Worm (Caenorhabditis elegans): Measurements from ENCODE around the gene B0244.9.

The B0244.9 gene

DNA sequence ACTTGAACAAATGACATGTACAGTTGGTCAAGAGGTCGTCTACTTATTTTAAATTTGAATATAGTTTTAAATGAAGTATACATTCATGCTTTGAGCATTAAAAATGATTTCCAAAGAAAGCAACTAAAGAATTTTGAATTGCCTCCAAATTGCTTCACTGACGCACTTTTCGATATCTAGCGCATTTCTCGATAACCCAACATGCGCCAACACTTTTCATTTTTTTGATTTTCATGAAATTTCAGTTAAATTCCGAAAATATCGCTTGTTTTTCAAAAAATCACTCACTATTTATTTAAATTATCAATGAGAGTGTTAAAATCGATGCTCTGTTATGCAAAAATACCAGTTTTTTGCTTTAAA lies 11.0 kb downstream of the B0244.9 start (continued):
- TF ChIP-seq attf-4 (tag; optimal IDR thresholded peaks at IDR 0.05) (no peak), mdl-1 (tag; optimal IDR thresholded peaks at IDR 0.05) (no peak), saeg-2 (GFP tag; IDR thresholded peaks at IDR 0.05) (no peak), dve-1 (tag; optimal IDR thresholded peaks at IDR 0.05; ENCODE audit: insufficient read depth) (no peak), nhr-102 (tag; optimal IDR thresholded peaks at IDR 0.05) (no peak), snpc-4 (tag; optimal IDR thresholded peaks at IDR 0.05) (no peak), hlh-11 (tag; optimal IDR thresholded peaks at IDR 0.05) (no peak), nhr-28 (tag; optimal IDR thresholded peaks at IDR 0.05) (no peak), pqm-1 (tag; optimal IDR thresholded peaks at IDR 0.05) (no peak), lin-13 (GFP tag; optimal IDR thresholded peaks at IDR 0.05) (no peak), nhr-42 (GFP tag; IDR thresholded peaks at IDR 0.05) (no peak), T26A8.4 (GFP tag; IDR thresholded peaks at IDR 0.05) (no peak), skn-1 (tag; optimal IDR thresholded peaks at IDR 0.05) (no peak), F26F4.8 (GFP tag; conservative IDR thresholded peaks at IDR 0.05) (no peak)

DNA sequence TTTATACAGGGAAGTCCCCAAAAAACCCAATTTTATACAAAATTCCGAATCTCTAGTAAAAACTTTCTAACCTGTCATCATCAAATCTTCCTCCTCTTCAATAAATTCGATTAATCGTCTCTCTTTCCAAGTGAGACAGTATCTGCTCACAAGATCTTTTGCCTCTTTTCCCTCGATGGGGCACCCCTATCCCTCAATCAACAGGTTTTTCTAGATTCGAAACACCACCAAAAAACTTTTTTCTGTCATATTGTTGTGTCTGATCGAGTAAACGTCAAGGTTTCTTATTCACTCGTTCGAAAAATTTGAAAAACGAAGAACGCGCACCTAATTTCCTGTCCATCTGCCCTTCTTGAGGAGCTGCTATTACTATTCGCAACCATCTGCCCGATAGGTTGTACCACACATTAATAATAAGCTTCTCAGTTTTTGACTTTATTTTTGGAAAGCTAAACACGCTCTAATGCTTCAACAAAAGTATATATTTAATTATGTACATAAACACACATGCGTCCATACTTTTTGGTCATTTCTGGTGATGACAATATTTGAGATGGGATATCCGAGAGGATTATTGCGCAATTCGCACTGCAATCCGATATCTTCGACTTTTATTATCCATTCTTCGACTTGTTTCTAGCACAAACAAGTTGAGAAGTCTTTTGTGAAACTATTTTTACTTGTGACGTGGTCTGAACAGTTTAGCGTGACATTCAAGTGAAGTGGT lies 11.6 kb downstream of the B0244.9 start:
- TF ChIP-seq lir-3 (tag; optimal IDR thresholded peaks at IDR 0.05) (no peak), aha-1 (tag) (peak; percentile 93), unc-62 (GFP tag; optimal IDR thresholded peaks at IDR 0.05 in 1 of 2) (peak in 1 of 2 experiments; percentile 13), unc-62 (tag; optimal IDR thresholded peaks at IDR 0.05) (no peak), mes-2 (tag; optimal IDR thresholded peaks at IDR 0.05; ENCODE audit: poor library complexity, severe bottlenecking) (no peak)

DNA sequence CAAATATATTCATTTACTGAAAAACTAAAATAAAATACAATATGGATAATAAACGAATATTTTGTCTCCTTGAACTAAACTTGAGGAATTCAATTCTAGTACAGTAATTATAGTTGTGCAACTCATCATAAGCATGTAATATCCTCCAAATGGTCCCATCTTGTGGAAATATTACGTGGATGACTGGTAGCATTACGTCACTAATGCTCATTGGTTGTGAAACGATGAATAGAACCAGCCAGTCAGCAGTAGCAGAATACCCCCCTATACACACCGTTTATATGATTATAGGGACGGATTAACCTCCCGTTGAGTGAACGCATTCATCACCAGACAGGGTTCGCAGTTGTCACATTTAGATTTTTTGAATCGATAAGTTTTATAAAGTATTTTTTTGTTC lies 12.4 kb downstream of the B0244.9 start:
- TF ChIP-seq pqm-1 (tag; optimal IDR thresholded peaks at IDR 0.05), result no peak
- no peak for TF ChIP-seq lin-29 (GFP tag; IDR thresholded peaks at IDR 0.05)
- no peak for TF ChIP-seq sdz-12 (GFP tag; optimal IDR thresholded peaks at IDR 0.05)
- TF ChIP-seq ZK546.5 (tag; optimal IDR thresholded peaks at IDR 0.05), result no peak
- no peak for TF ChIP-seq nhr-25 (tag; optimal IDR thresholded peaks at IDR 0.05; ENCODE audit: borderline replicate concordance, insufficient read depth)
- TF ChIP-seq spr-1 (tag; optimal IDR thresholded peaks at IDR 0.05), result no peak
- TF ChIP-seq egl-43 (GFP tag; IDR thresholded peaks at IDR 0.05), result no peak

DNA sequence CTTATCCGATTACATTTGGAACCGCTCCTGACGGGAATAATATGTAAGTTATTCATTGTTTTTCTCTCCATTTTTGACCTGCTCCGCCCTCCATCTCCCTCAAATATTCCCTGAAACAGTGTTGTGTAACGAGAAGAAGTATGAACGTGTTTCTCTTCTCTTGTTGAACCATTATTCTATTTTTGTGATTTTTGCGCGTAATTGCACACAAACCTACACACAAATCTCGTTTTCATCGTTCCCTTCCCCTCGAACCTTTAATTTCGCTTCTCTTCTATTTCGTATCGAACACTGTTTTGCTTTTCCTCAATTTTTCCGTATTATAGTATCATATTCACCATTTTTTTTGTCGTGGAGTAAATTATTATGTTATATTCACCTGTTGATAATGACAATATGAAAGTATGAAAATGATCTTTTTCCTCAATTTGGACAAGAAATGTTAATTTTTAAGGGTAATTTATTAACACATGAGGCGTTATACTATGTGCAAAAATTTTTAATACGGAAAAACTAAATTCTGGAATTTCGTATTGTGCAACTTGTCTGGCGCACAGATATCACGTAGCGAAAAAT lies 13.6 kb downstream of the B0244.9 start:
- no peak for TF ChIP-seq ceh-28 (tag; optimal IDR thresholded peaks at IDR 0.05)
- no peak for TF ChIP-seq F26F4.8 (GFP tag; conservative IDR thresholded peaks at IDR 0.05)
- TF ChIP-seq Y105C5A.15 (GFP tag; IDR thresholded peaks at IDR 0.05), result 0 out of 2 replicates have a peak, but pooled peaks have one; percentile 35
- TF ChIP-seq D1046.2 (GFP tag; IDR thresholded peaks at IDR 0.05), result no peak
- peak; percentile 67 for TF ChIP-seq ama-1 (optimal IDR thresholded peaks at IDR 0.05)
- TF ChIP-seq nhr-41 (GFP tag; IDR thresholded peaks at IDR 0.05), result no peak
- no peak for TF ChIP-seq aly-2 (tag; optimal IDR thresholded peaks at IDR 0.05)
- no peak for TF ChIP-seq dpl-1 (GFP tag; optimal IDR thresholded peaks at IDR 0.05)
- no peak for TF ChIP-seq nhr-6 (tag; optimal IDR thresholded peaks at IDR 0.05)
- TF ChIP-seq php-3 (GFP tag; IDR thresholded peaks at IDR 0.05), result no peak
- no peak for TF ChIP-seq snpc-4 (tag; optimal IDR thresholded peaks at IDR 0.05)
- TF ChIP-seq daf-19 (GFP tag; conservative IDR thresholded peaks at IDR 0.05), result peak; percentile 64; the same call in 1 of the 2 replicates
- TF ChIP-seq ZK337.2 (GFP tag; IDR thresholded peaks at IDR 0.05), result no peak
- peak in 1 of 2 experiments; percentile 85 for TF ChIP-seq unc-62 (GFP tag; optimal IDR thresholded peaks at IDR 0.05 in 1 of 2)
- no peak for TF ChIP-seq unc-62 (tag; optimal IDR thresholded peaks at IDR 0.05)

Data from whole organism, L4 larva.